Fruit fly (Drosophila melanogaster) whole organism, adult: Measurements from ENCODE around the gene CG10038.

Experiments used
- CG11617 ChIP-seq: fragments of 200-800 bp; sonication (Bioruptor generic); optimal IDR thresholded peaks from 2 replicates; lab custom pipeline; 2017; ENCODE audit warnings: mild to moderate bottlenecking, missing biosample characterization, missing genetic modification reagents, missing genetic modification characterization
- CG12768 ChIP-seq: fragments of 200-800 bp; sonication (Bioruptor generic); optimal IDR thresholded peaks from 2 replicates; lab custom pipeline; 2017; ENCODE audit warnings: missing biosample characterization, missing genetic modification characterization, mild to moderate bottlenecking, moderate library complexity, missing genetic modification reagents
- CG14711 ChIP-seq: fragments of 200-800 bp; sonication (Bioruptor generic); optimal IDR thresholded peaks from 2 replicates; lab custom pipeline; 2018; ENCODE audit warnings: missing biosample characterization, mild to moderate bottlenecking, missing genetic modification characterization, moderate library complexity
- CG1620 ChIP-seq: fragments of 200-800 bp; sonication (Bioruptor generic); optimal IDR thresholded peaks from 2 replicates; lab custom pipeline; 2016; ENCODE audit warnings: missing biosample characterization, missing genetic modification characterization
- CG5204 ChIP-seq: fragments of 200-800 bp; sonication (Bioruptor generic); optimal IDR thresholded peaks from 2 replicates; lab custom pipeline; 2016; ENCODE audit warnings: missing biosample characterization, missing genetic modification characterization
- CG7045 ChIP-seq: fragments of 200-800 bp; sonication (Bioruptor generic); optimal IDR thresholded peaks from 2 replicates; lab custom pipeline; 2017; ENCODE audit warnings: missing biosample characterization, mild to moderate bottlenecking, missing genetic modification characterization
- CG7101 ChIP-seq: fragments of 200-800 bp; sonication (Bioruptor generic); optimal IDR thresholded peaks from 2 replicates; lab custom pipeline; 2018; ENCODE audit warnings: missing biosample characterization, mild to moderate bottlenecking, missing genetic modification characterization, moderate library complexity
- Clk ChIP-seq: fragments of 200-800 bp; sonication (Bioruptor generic); optimal IDR thresholded peaks from 2 replicates; lab custom pipeline; 2017; ENCODE audit warnings: missing biosample characterization, missing genetic modification characterization
- Hr96 ChIP-seq: fragments of 200-800 bp; sonication (Bioruptor generic); optimal IDR thresholded peaks from 2 replicates; lab custom pipeline; 2016; ENCODE audit warnings: missing biosample characterization, missing genetic modification characterization
- Mnt ChIP-seq: fragments of 200-800 bp; sonication (Bioruptor generic); optimal IDR thresholded peaks from 2 replicates; lab custom pipeline; 2016; ENCODE audit warnings: missing biosample characterization, mild to moderate bottlenecking, missing genetic modification characterization
- bab1 ChIP-seq: fragments of 200-800 bp; sonication (Bioruptor generic); optimal IDR thresholded peaks from 3 replicates; lab custom pipeline; 2019; ENCODE audit warnings: missing biosample characterization, mild to moderate bottlenecking, missing genetic modification characterization, moderate library complexity
- cic ChIP-seq: fragments of 200-800 bp; sonication (Bioruptor generic); optimal IDR thresholded peaks from 2 replicates; lab custom pipeline; 2017; ENCODE audit warnings: missing biosample characterization, mild to moderate bottlenecking, missing genetic modification characterization, moderate library complexity
- cnc ChIP-seq, 2 experiments: fragments of >200 bp; optimal IDR thresholded peaks; 2 replicates each; lab custom pipeline; 2017
- kay ChIP-seq: fragments of 200-800 bp; sonication (Bioruptor generic); peaks from one replicate; lab custom pipeline; 2016; ENCODE audit warnings: missing biosample characterization, missing genetic modification characterization, borderline replicate concordance
- ovo ChIP-seq: fragments of 200-800 bp; sonication (Bioruptor generic); optimal IDR thresholded peaks from 2 replicates; lab custom pipeline; 2016; ENCODE audit warnings: missing biosample characterization, missing genetic modification characterization
- pad ChIP-seq: fragments of 200-800 bp; sonication (Bioruptor generic); optimal IDR thresholded peaks from 3 replicates; lab custom pipeline; 2017; ENCODE audit warnings: missing biosample characterization, missing genetic modification characterization, mild to moderate bottlenecking, moderate library complexity, missing genetic modification reagents
- tj ChIP-seq: fragments of 200-800 bp; sonication (Bioruptor generic); optimal IDR thresholded peaks from 3 replicates; lab custom pipeline; 2017; ENCODE audit warnings: missing biosample characterization, mild to moderate bottlenecking, missing genetic modification characterization, moderate library complexity
- toe ChIP-seq: fragments of 200-800 bp; sonication (Bioruptor generic); optimal IDR thresholded peaks from 2 replicates; lab custom pipeline; 2016; ENCODE audit warnings: missing biosample characterization, missing genetic modification characterization

The CG10038 gene

dm6 chr3R:12363544-12363943 is 13.1 kb upstream of the CG10038 start:
- no peak for TF ChIP-seq CG5204 (GFP tag; lab: Kevin White, UChicago)
- TF ChIP-seq bab1 (GFP tag; lab: Kevin White, UChicago): peak; percentile 16

- no peak for TF ChIP-seq Clk
Measured at dm6 chr3R:12361962-12362497, 11.6 kb upstream of the CG10038 start.

- TF ChIP-seq CG11617 (no peak), cic (GFP tag; lab: Kevin White, UChicago) (no peak), CG7045 (no peak), Mnt (GFP tag; lab: Kevin White, UChicago) (no peak), ovo (GFP tag; lab: Kevin White, UChicago) (no peak)
Measured at dm6 chr3R:12359837-12360236, 9.4 kb upstream of the CG10038 start, which contains the start of gene CG4115. TSS of gene CG4115 (plus strand) at chr3R:12360008.

- no peak for TF ChIP-seq Clk
- TF ChIP-seq Mnt (GFP tag; lab: Kevin White, UChicago): peak; percentile 31
- no peak for TF ChIP-seq CG7045
- TF ChIP-seq pad (GFP tag; lab: Kevin White, UChicago): no peak
- TF ChIP-seq Hr96 (GFP tag; lab: Kevin White, UChicago): no peak
- TF ChIP-seq bab1 (GFP tag; lab: Kevin White, UChicago): peak; percentile 19
- TF ChIP-seq CG1620: no peak
Measured at dm6 chr3R:12356044-12356443, 5.6 kb upstream of the CG10038 start, which contains the start of gene MBD-R2. TSS of gene MBD-R2 (minus strand) at chr3R:12356265.

dm6 chr3R:12352003-12352402 is 1.6 kb upstream of the CG10038 start, which contains the start of gene CG10041:
TSS of gene CG10041 (minus strand) at chr3R:12352103.
- no peak for TF ChIP-seq Mnt (GFP tag; lab: Kevin White, UChicago)
- TF ChIP-seq CG14711 (tag; lab: Kevin White, UChicago): no peak
- no peak for TF ChIP-seq pad (GFP tag; lab: Kevin White, UChicago)
- no peak for TF ChIP-seq Clk
- no peak for TF ChIP-seq cic (GFP tag; lab: Kevin White, UChicago)
- TF ChIP-seq bab1 (GFP tag; lab: Kevin White, UChicago): no peak
- TF ChIP-seq CG12768 (GFP tag; lab: Kevin White, UChicago): no peak
- TF ChIP-seq Hr96 (GFP tag; lab: Kevin White, UChicago): no peak
- no peak for TF ChIP-seq cnc (optimal IDR thresholded peaks at IDR 0.05; lab: Kevin White, UChicago)

- no peak for TF ChIP-seq cnc (optimal IDR thresholded peaks at IDR 0.05; lab: Kevin White, UChicago)
- no peak for TF ChIP-seq tj
- peak; percentile 45 for TF ChIP-seq kay (GFP tag; lab: Kevin White, UChicago)
- no peak for TF ChIP-seq CG14711 (tag; lab: Kevin White, UChicago)
- TF ChIP-seq toe (GFP tag; lab: Kevin White, UChicago): no peak
- TF ChIP-seq Hr96 (GFP tag; lab: Kevin White, UChicago): no peak
Measured at dm6 chr3R:12347659-12348058, 2.8 kb downstream of the CG10038 start.

dm6 chr3R:12345989-12346388 is 4.5 kb downstream of the CG10038 start:
- TF ChIP-seq kay (GFP tag; lab: Kevin White, UChicago) (no peak), CG7101 (tag; lab: Kevin White, UChicago) (no peak), CG5204 (GFP tag; lab: Kevin White, UChicago) (no peak), toe (GFP tag; lab: Kevin White, UChicago) (no peak), ovo (GFP tag; lab: Kevin White, UChicago) (no peak), pad (GFP tag; lab: Kevin White, UChicago) (no peak)

- TF ChIP-seq toe (GFP tag; lab: Kevin White, UChicago) (no peak), kay (GFP tag; lab: Kevin White, UChicago) (peak; percentile 54), CG14711 (tag; lab: Kevin White, UChicago) (no peak), Clk (no peak), Hr96 (GFP tag; lab: Kevin White, UChicago) (no peak), Mnt (GFP tag; lab: Kevin White, UChicago) (no peak), bab1 (GFP tag; lab: Kevin White, UChicago) (no peak)
Measured at dm6 chr3R:12344914-12345549, 5.4 kb downstream of the CG10038 start.

- TF ChIP-seq Mnt (GFP tag; lab: Kevin White, UChicago): no peak
- TF ChIP-seq pad (GFP tag; lab: Kevin White, UChicago): no peak
- no peak for TF ChIP-seq tj
- no peak for TF ChIP-seq cic (GFP tag; lab: Kevin White, UChicago)
- TF ChIP-seq CG7045: no peak
- no peak for TF ChIP-seq ovo (GFP tag; lab: Kevin White, UChicago)
- TF ChIP-seq CG14711 (tag; lab: Kevin White, UChicago): no peak
- TF ChIP-seq CG5204 (GFP tag; lab: Kevin White, UChicago): no peak
- TF ChIP-seq CG11617: no peak
- TF ChIP-seq Clk: no peak
- TF ChIP-seq CG1620: no peak
- TF ChIP-seq cnc (optimal IDR thresholded peaks at IDR 0.05; lab: Kevin White, UChicago): no peak
- no peak for TF ChIP-seq toe (GFP tag; lab: Kevin White, UChicago)
- TF ChIP-seq Hr96 (GFP tag; lab: Kevin White, UChicago): no peak
Measured at dm6 chr3R:12341374-12341773, 9.1 kb downstream of the CG10038 start, which contains the start of gene Sgsf. TSS of gene Sgsf (plus strand) at chr3R:12341674.
